Worm (Caenorhabditis elegans): ENCODE results near the gene arrd-25.

arrd-25 gene

DNA sequence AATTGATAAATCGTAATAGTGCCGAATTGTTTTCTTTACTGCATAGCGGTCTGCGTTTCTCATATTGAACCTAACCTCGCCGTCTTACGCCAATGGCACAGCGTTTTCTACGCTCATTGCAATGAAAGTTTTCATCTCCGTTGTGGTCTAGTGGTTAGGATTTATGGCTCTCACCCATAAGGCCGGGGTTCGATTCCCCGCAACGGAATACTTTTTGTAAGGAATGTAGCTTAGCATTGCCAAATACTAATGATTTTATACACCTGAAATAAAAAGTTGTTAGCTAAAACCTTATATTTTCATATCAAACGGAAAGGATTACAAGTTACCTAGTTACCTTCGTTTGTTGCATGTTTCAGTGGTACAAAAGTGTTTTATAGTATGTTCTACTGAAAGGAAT is 17.8 kb upstream of the arrd-25 start (continued):
- TF ChIP-seq ceh-16 (tag; optimal IDR thresholded peaks at IDR 0.05) (no peak), sma-9 (GFP tag; optimal IDR thresholded peaks at IDR 0.05) (peak; percentile 88), sma-9 (tag; optimal IDR thresholded peaks at IDR 0.05) (no peak), sma-3 (GFP tag; optimal IDR thresholded peaks at IDR 0.05) (peak; percentile 73), lin-13 (GFP tag; optimal IDR thresholded peaks at IDR 0.05) (peak; percentile 76), mab-5 (tag; optimal IDR thresholded peaks at IDR 0.05) (peak; percentile 73), Y55F3AM.14 (GFP tag; optimal IDR thresholded peaks at IDR 0.05) (peak; percentile 63), nhr-77 (tag; optimal IDR thresholded peaks at IDR 0.05) (no peak), nhr-23 (tag; optimal IDR thresholded peaks at IDR 0.05) (no peak), gmeb-1 (tag; optimal IDR thresholded peaks at IDR 0.05) (peak; percentile 45), unc-39 (tag; optimal IDR thresholded peaks at IDR 0.05) (no peak), ztf-4 (tag; optimal IDR thresholded peaks at IDR 0.05) (peak; percentile 67), sem-4 (tag; optimal IDR thresholded peaks at IDR 0.05) (peak; percentile 53), crh-2 (tag; optimal IDR thresholded peaks at IDR 0.05) (peak; percentile 83), peb-1 (tag; optimal IDR thresholded peaks at IDR 0.05) (no peak), blmp-1 (tag; optimal IDR thresholded peaks at IDR 0.05; ENCODE audit: insufficient read depth) (peak; percentile 8), elt-1 (tag; optimal IDR thresholded peaks at IDR 0.05) (no peak)

- TF ChIP-seq crh-2 (tag; optimal IDR thresholded peaks at IDR 0.05) = peak; percentile 8
- no peak for TF ChIP-seq ama-1 (optimal IDR thresholded peaks at IDR 0.05)
- no peak for TF ChIP-seq lin-39 (tag; optimal IDR thresholded peaks at IDR 0.05)
- TF ChIP-seq mbf-1 (tag; optimal IDR thresholded peaks at IDR 0.05) = no peak
- no peak for TF ChIP-seq nhr-25 (tag; optimal IDR thresholded peaks at IDR 0.05)
- no peak for TF ChIP-seq unc-39 (tag; optimal IDR thresholded peaks at IDR 0.05)
- TF ChIP-seq mdl-1 (tag; optimal IDR thresholded peaks at IDR 0.05) = peak in 1 of 2 experiments; percentile 66
- TF ChIP-seq alr-1 (tag; optimal IDR thresholded peaks at IDR 0.05) = no peak
- peak in 1 of 2 experiments; percentile 74 for TF ChIP-seq lsy-2 (tag; optimal IDR thresholded peaks at IDR 0.05)
- no peak for TF ChIP-seq ztf-1 (GFP tag; conservative IDR thresholded peaks at IDR 0.05)
- no peak for TF ChIP-seq gmeb-1 (tag; optimal IDR thresholded peaks at IDR 0.05)
- no peak for TF ChIP-seq nhr-10 (tag; optimal IDR thresholded peaks at IDR 0.05)
- no peak for TF ChIP-seq nhr-11 (tag; optimal IDR thresholded peaks at IDR 0.05)
- peak; percentile 15 for TF ChIP-seq lin-11 (tag; optimal IDR thresholded peaks at IDR 0.05)
- TF ChIP-seq sem-4 (tag; optimal IDR thresholded peaks at IDR 0.05) = peak; percentile 4
- peak; percentile 66 for TF ChIP-seq ztf-4 (tag; optimal IDR thresholded peaks at IDR 0.05)
- TF ChIP-seq skn-1 (tag; optimal IDR thresholded peaks at IDR 0.05) = no peak
- TF ChIP-seq Y55F3AM.14 (GFP tag; optimal IDR thresholded peaks at IDR 0.05) = peak; percentile 4
- TF ChIP-seq R02D3.7 (tag; optimal IDR thresholded peaks at IDR 0.05) = no peak
- TF ChIP-seq C34F6.9 (tag; optimal IDR thresholded peaks at IDR 0.05) = peak; percentile 81
- TF ChIP-seq unc-55 (GFP tag; optimal IDR thresholded peaks at IDR 0.05) = peak; percentile 63
- TF ChIP-seq egl-27 (tag; optimal IDR thresholded peaks at IDR 0.05) = no peak
- TF ChIP-seq F13H6.1 (tag; optimal IDR thresholded peaks at IDR 0.05) = peak; percentile 88
- peak; percentile 76 for TF ChIP-seq sma-9 (GFP tag; optimal IDR thresholded peaks at IDR 0.05)
- no peak for TF ChIP-seq sma-9 (tag; optimal IDR thresholded peaks at IDR 0.05)
- TF ChIP-seq mab-5 (tag; optimal IDR thresholded peaks at IDR 0.05) = peak; percentile 46
- peak; percentile 2 for TF ChIP-seq ceh-82 (tag; optimal IDR thresholded peaks at IDR 0.05)
- TF ChIP-seq fos-1 (tag; optimal IDR thresholded peaks at IDR 0.05) = no peak
- TF ChIP-seq zag-1 (tag; optimal IDR thresholded peaks at IDR 0.05) = peak; percentile 78
- TF ChIP-seq nhr-129 (tag; optimal IDR thresholded peaks at IDR 0.05) = peak; percentile 61
- TF ChIP-seq nhr-12 (tag; optimal IDR thresholded peaks at IDR 0.05) = no peak
- peak; percentile 19 for TF ChIP-seq nhr-6 (tag; optimal IDR thresholded peaks at IDR 0.05)
- peak; percentile 65 for TF ChIP-seq lin-13 (GFP tag; optimal IDR thresholded peaks at IDR 0.05)
- no peak for TF ChIP-seq unc-62 (GFP tag; optimal IDR thresholded peaks at IDR 0.05)
Measured at ce11 chrX:14016698-14017097, 16.9 kb upstream of the arrd-25 start.

- TF ChIP-seq unc-55 (GFP tag; optimal IDR thresholded peaks at IDR 0.05) = no peak
- no peak for TF ChIP-seq mbf-1 (tag; optimal IDR thresholded peaks at IDR 0.05)
- no peak for TF ChIP-seq nhr-10 (tag; optimal IDR thresholded peaks at IDR 0.05)
- no peak for TF ChIP-seq nhr-23 (tag; optimal IDR thresholded peaks at IDR 0.05)
- TF ChIP-seq elt-1 (tag; optimal IDR thresholded peaks at IDR 0.05) = no peak
- TF ChIP-seq mdl-1 (tag; optimal IDR thresholded peaks at IDR 0.05) = no peak
- no peak for TF ChIP-seq R02D3.7 (tag; optimal IDR thresholded peaks at IDR 0.05)
- TF ChIP-seq unc-62 (GFP tag; optimal IDR thresholded peaks at IDR 0.05) = no peak
- no peak for TF ChIP-seq ztf-1 (GFP tag; conservative IDR thresholded peaks at IDR 0.05)
Measured at ce11 chrX:14020290-14020689, 13.3 kb upstream of the arrd-25 start, which contains the start of gene C04C11.1. TSS of gene C04C11.1 (plus strand) at chrX:14020590.

All from whole organism, L2 larva.